Worm (Caenorhabditis elegans) whole organism, young adult: Measurements from ENCODE around the gene Y54G2A.41.
A peak's percentile ranks its signal among the peaks of the same experiment; 100 is the strongest.

Experiments used
- B0261.1 ChIP-seq: sonication (generic microtip); optimal IDR thresholded peaks from 2 replicates; lab custom pipeline; 2016; ENCODE audit warnings: mild to moderate bottlenecking, missing genetic modification characterization, moderate library complexity, missing compliant biosample characterization
- D2030.7 ChIP-seq: fragments of 200-800 bp; sonication (Bioruptor generic); IDR thresholded peaks from 2 replicates; pipeline ENCODE4 v1.3.6; 2022; ENCODE audit warnings: missing genetic modification reagents, missing genetic modification characterization, missing compliant biosample characterization
- F10E7.11 ChIP-seq: sonication (generic microtip); optimal IDR thresholded peaks from 2 replicates; lab custom pipeline; 2017; ENCODE audit warnings: mild to moderate bottlenecking, missing genetic modification characterization, moderate library complexity, missing compliant biosample characterization
- F22D6.2 ChIP-seq: sonication (generic microtip); optimal IDR thresholded peaks from 2 replicates; lab custom pipeline; 2016; ENCODE audit warnings: mild to moderate bottlenecking, missing genetic modification characterization, missing compliant biosample characterization
- F33H1.4 ChIP-seq: fragments of 200-800 bp; sonication (Bioruptor generic); IDR thresholded peaks from 2 replicates; pipeline ENCODE4 v1.3.6; 2022; ENCODE audit warnings: missing genetic modification reagents, missing genetic modification characterization, missing compliant biosample characterization
- F39B2.1 ChIP-seq: fragments of 200-800 bp; sonication (Bioruptor generic); IDR thresholded peaks from 2 replicates; pipeline ENCODE4 v1.3.6; 2022; ENCODE audit warnings: missing genetic modification reagents, missing genetic modification characterization, missing compliant biosample characterization
- F57C9.4 ChIP-seq: sonication (generic microtip); optimal IDR thresholded peaks from 2 replicates; lab custom pipeline; 2017; ENCODE audit warnings: mild to moderate bottlenecking, missing genetic modification characterization, missing compliant biosample characterization
- Y53F4B.3 ChIP-seq: fragments of 200-800 bp; sonication (Bioruptor generic); IDR thresholded peaks from 2 replicates; pipeline ENCODE4 v1.3.6; 2022; ENCODE audit warnings: missing genetic modification reagents, missing genetic modification characterization, missing compliant biosample characterization
- Y67H2A.10 ChIP-seq: fragments of 200-800 bp; sonication (Bioruptor generic); conservative IDR thresholded peaks from 2 replicates; pipeline ENCODE4 v1.3.6; 2022; ENCODE audit warnings: missing genetic modification reagents, missing genetic modification characterization, missing compliant biosample characterization
- ZK185.1 ChIP-seq: sonication (generic microtip); optimal IDR thresholded peaks from 2 replicates; lab custom pipeline; 2016; ENCODE audit warnings: mild to moderate bottlenecking, missing genetic modification characterization, missing compliant biosample characterization; ENCODE audit not compliant: poor library complexity, severe bottlenecking
- akir-1 ChIP-seq: fragments of 200-800 bp; sonication (Bioruptor generic); optimal IDR thresholded peaks from 2 replicates; lab custom pipeline; 2018; ENCODE audit warnings: mild to moderate bottlenecking, missing genetic modification characterization, moderate library complexity, missing compliant biosample characterization
- attf-6 ChIP-seq: fragments of 200-800 bp; sonication (Bioruptor generic); IDR thresholded peaks from 2 replicates; pipeline ENCODE4 v1.3.6; 2022; ENCODE audit warnings: missing genetic modification reagents, missing genetic modification characterization, missing compliant biosample characterization
- cebp-1 ChIP-seq, 2 experiments: fragments of 200-800 bp in 1 of 2; sonication (Bioruptor generic) in 1 of 2; sonication (generic microtip) in 1 of 2; IDR thresholded peaks in 1 of 2; optimal IDR thresholded peaks in 1 of 2; 2 replicates each; pipeline versions ENCODE4 v1.3.6 to Lab custom; 2017 to 2022; ENCODE audit warnings: missing compliant biosample characterization in 2 of 2, missing genetic modification characterization in 2 of 2, mild to moderate bottlenecking in 1 of 2, missing genetic modification reagents in 1 of 2, moderate library complexity in 1 of 2
- ceh-40 ChIP-seq: fragments of 200-800 bp; sonication (Bioruptor generic); IDR thresholded peaks from 2 replicates; pipeline ENCODE4 v1.3.6; 2022; ENCODE audit warnings: missing genetic modification characterization, missing compliant biosample characterization
- ceh-91 ChIP-seq: fragments of 200-800 bp; sonication (Bioruptor generic); IDR thresholded peaks from 2 replicates; pipeline ENCODE4 v1.3.6; 2022; ENCODE audit warnings: missing genetic modification reagents, missing genetic modification characterization, missing compliant biosample characterization
- chd-7 ChIP-seq: sonication (generic microtip); optimal IDR thresholded peaks from 2 replicates; lab custom pipeline; 2016; ENCODE audit warnings: mild to moderate bottlenecking, missing genetic modification characterization, moderate library complexity, missing compliant biosample characterization
- die-1 ChIP-seq: sonication (generic microtip); optimal IDR thresholded peaks from 2 replicates; lab custom pipeline; 2016; ENCODE audit warnings: missing genotype, mild to moderate bottlenecking, missing genetic modification characterization, missing compliant biosample characterization
- dox-1 ChIP-seq: fragments of 200-800 bp; sonication (Bioruptor generic); IDR thresholded peaks from 2 replicates; pipeline ENCODE4 v1.3.6; 2022; ENCODE audit warnings: missing genetic modification reagents, missing genetic modification characterization, missing compliant biosample characterization
- ekl-4 ChIP-seq: fragments of 200-800 bp; sonication (Bioruptor generic); IDR thresholded peaks from 2 replicates; pipeline ENCODE4 v1.3.6; 2022; ENCODE audit warnings: missing genetic modification reagents, missing genetic modification characterization, missing compliant biosample characterization
- hmg-1.2 ChIP-seq: fragments of 200-800 bp; sonication (Bioruptor generic); IDR thresholded peaks from 2 replicates; pipeline ENCODE4 v1.3.6; 2022; ENCODE audit warnings: missing genetic modification reagents, missing genetic modification characterization, missing compliant biosample characterization
- hsf-1 ChIP-seq: fragments of 200-800 bp; sonication (Bioruptor generic); IDR thresholded peaks from 2 replicates; pipeline ENCODE4 v1.3.6; 2022; ENCODE audit warnings: missing genetic modification reagents, missing genetic modification characterization, missing compliant biosample characterization
- lsy-27 ChIP-seq: sonication (generic microtip); optimal IDR thresholded peaks from 2 replicates; lab custom pipeline; 2017; ENCODE audit warnings: missing genetic modification characterization, mild to moderate bottlenecking, missing compliant biosample characterization, antibody characterized with exemption, missing genotype, borderline replicate concordance; ENCODE audit not compliant: insufficient read depth
- madf-10 ChIP-seq: sonication (generic microtip); optimal IDR thresholded peaks from 2 replicates; lab custom pipeline; 2016; ENCODE audit warnings: mild to moderate bottlenecking, missing genetic modification characterization, missing compliant biosample characterization
- nfyb-1 ChIP-seq: fragments of 200-800 bp; sonication (Bioruptor generic); IDR thresholded peaks from 2 replicates; pipeline ENCODE4 v1.3.6; 2022; ENCODE audit warnings: missing genetic modification reagents, missing genetic modification characterization, missing compliant biosample characterization
- nhr-80 ChIP-seq: sonication (generic microtip); optimal IDR thresholded peaks from 2 replicates; lab custom pipeline; 2016; ENCODE audit warnings: missing genetic modification characterization, missing compliant biosample characterization
- pbrm-1 ChIP-seq: fragments of 200-800 bp; sonication (Bioruptor generic); IDR thresholded peaks from 2 replicates; pipeline ENCODE4 v1.3.6; 2022; ENCODE audit warnings: missing genetic modification reagents, missing genetic modification characterization, missing compliant biosample characterization
- pha-4 ChIP-seq: fragments of 150-350 bp; sonication (generic microtip); optimal IDR thresholded peaks from 2 replicates; lab custom pipeline; 2014; ENCODE audit warnings: missing biosample characterization, missing genetic modification reagents, missing genetic modification characterization
- rpc-1 ChIP-seq, 2 experiments: fragments of 150-350 bp in 1 of 2; sonication (generic microtip) in 1 of 2; optimal IDR thresholded peaks; 2 replicates each; lab custom pipeline; 2014 to 2018; ENCODE audit warnings: missing biosample characterization in 1 of 2, missing genetic modification characterization in 1 of 2, missing genetic modification reagents in 1 of 2, missing genotype in 1 of 2
- sptf-2 ChIP-seq: fragments of 200-800 bp; sonication (Bioruptor generic); optimal IDR thresholded peaks from 2 replicates; lab custom pipeline; 2018; ENCODE audit warnings: mild to moderate bottlenecking, missing genetic modification characterization, missing compliant biosample characterization
- tbp1 ChIP-seq: fragments of 200-800 bp; sonication (Bioruptor generic); optimal IDR thresholded peaks from 2 replicates; lab custom pipeline; 2018; ENCODE audit warnings: mild to moderate bottlenecking, missing genetic modification characterization, missing compliant biosample characterization
- zim-3 ChIP-seq: sonication (generic microtip); optimal IDR thresholded peaks from 2 replicates; lab custom pipeline; 2017; ENCODE audit warnings: mild to moderate bottlenecking, missing genetic modification characterization, moderate library complexity, missing compliant biosample characterization
- ztf-22 ChIP-seq: fragments of 200-800 bp; sonication (Bioruptor generic); optimal IDR thresholded peaks from 2 replicates; lab custom pipeline; 2018; ENCODE audit warnings: mild to moderate bottlenecking, missing genetic modification characterization, moderate library complexity, missing compliant biosample characterization
- ztf-25 ChIP-seq: fragments of 200-800 bp; sonication (Bioruptor generic); IDR thresholded peaks from 2 replicates; pipeline ENCODE4 v1.3.6; 2022; ENCODE audit warnings: missing genetic modification reagents, missing genetic modification characterization, missing compliant biosample characterization
- ztf-3 ChIP-seq: fragments of 200-800 bp; sonication (Bioruptor generic); optimal IDR thresholded peaks from 2 replicates; lab custom pipeline; 2018; ENCODE audit warnings: mild to moderate bottlenecking, missing genetic modification characterization, missing compliant biosample characterization

The Y54G2A.41 gene

ce11 chrIV:2742470-2743044, 9.1 kb upstream of the Y54G2A.41 start, which contains the start of gene nhr-277:
Gene nhr-277 (plus strand): TSS chrIV:2742994.
- TF ChIP-seq cebp-1 (GFP tag; IDR thresholded peaks at IDR 0.05; lab: Robert Waterston, UW) (no peak), cebp-1 (tag; optimal IDR thresholded peaks at IDR 0.05; lab: Kevin White, UChicago) (no peak), hmg-1.2 (GFP tag; lab: Robert Waterston, UW) (peak; percentile 94)

- TF ChIP-seq die-1 (peak; percentile 3), F57C9.4 (tag; lab: Kevin White, UChicago) (no peak), ztf-3 (no peak), rpc-1 (optimal IDR thresholded peaks at IDR 0.05; lab: Kevin White, UChicago) (peak; percentile 35), rpc-1 (tag; optimal IDR thresholded peaks at IDR 0.05; lab: Kevin White, UChicago) (peak; percentile 70), ztf-22 (GFP tag; lab: Kevin White, UChicago) (no peak), tbp1 (peak; percentile 80), nhr-80 (tag; lab: Kevin White, UChicago) (no peak), B0261.1 (peak; percentile 40)
Measured at ce11 chrIV:2747385-2748007, 4.2 kb upstream of the Y54G2A.41 start.

DNA sequence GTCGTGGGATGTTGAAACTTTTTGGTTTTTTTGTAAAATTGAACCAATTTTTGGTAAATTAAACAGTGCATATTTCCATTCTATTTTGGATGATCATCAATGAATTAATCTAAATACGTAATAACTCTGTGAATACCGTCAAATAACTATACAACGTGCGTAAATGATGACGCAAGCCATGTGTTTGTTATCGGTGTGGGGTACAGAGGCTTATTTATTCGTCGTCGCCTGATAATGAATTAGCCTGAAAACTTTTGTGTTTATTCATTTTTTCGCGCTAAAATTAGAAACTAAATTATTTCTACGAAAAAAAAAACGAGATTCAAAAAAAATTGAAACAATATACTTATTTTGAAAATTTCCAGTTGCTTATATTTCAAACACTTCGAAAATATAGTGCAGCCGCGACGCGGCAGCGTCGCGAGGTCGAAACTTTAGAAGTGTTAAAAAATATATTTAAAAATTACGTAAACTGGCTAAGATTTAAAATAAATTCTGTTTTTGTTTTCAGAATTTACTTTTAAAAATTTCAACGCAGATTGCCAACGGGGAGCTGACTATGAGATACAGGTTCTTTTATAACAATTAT, 2.7 kb upstream of the Y54G2A.41 start:
- TF ChIP-seq zim-3, result no peak
- TF ChIP-seq hsf-1 (GFP tag; lab: Robert Waterston, UW), result no peak
- TF ChIP-seq chd-7 (tag; lab: Kevin White, UChicago), result no peak

DNA sequence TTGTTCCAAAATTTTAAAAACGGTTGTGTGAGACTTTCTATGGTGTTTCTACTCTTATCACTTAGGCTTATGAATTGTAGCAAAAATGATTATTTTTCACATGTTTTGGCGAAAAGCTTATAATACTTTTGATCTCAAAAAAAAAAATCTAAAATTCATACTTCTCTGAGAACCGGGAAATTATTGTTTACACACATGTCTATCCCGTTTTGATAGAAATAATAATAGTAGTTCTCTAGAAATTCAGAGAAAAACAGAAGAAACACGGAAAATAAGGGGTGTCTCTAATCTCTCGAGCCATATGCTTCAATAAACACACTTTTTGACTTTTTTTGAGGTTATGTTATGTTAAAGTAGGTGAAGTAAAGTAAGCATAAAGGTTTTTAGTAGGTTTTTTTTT, 1.1 kb upstream of the Y54G2A.41 start:
- TF ChIP-seq lsy-27 (tag; lab: Kevin White, UChicago) (no peak), F10E7.11 (tag; lab: Kevin White, UChicago) (no peak), madf-10 (tag; lab: Kevin White, UChicago) (no peak)

DNA sequence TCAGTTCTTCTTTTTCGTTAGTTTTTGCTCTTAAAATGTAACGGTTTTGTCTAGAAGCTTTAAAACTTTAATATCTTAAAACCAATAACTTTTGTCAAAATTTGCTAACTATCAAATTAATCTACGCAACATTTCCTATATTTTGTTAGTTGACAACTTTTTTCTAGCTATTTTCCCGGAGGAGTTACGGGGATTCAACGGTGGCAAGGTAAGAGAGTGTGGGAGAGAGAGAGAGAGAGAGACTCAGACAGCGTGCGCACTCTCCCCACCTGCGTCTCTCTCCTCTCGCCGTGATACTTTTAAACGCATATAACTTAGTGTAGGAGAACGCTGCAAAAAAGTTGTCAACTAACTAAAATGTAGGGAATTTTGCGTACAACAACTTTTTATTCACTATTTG, 1.9 kb downstream of the Y54G2A.41 start:
- TF ChIP-seq akir-1 (GFP tag; lab: Kevin White, UChicago) (no peak), ekl-4 (GFP tag; lab: Robert Waterston, UW) (no peak), lsy-27 (tag; lab: Kevin White, UChicago) (no peak), pha-4 (tag; lab: Kevin White, UChicago) (no peak), ztf-25 (GFP tag; lab: Robert Waterston, UW) (no peak), ZK185.1 (tag; lab: Kevin White, UChicago) (no peak), sptf-2 (GFP tag; lab: Kevin White, UChicago) (no peak), D2030.7 (GFP tag; lab: Robert Waterston, UW) (no peak), F22D6.2 (tag; lab: Kevin White, UChicago) (no peak), madf-10 (tag; lab: Kevin White, UChicago) (no peak)
- TF ChIP-seq, all 124 proteins: peak for 0

DNA sequence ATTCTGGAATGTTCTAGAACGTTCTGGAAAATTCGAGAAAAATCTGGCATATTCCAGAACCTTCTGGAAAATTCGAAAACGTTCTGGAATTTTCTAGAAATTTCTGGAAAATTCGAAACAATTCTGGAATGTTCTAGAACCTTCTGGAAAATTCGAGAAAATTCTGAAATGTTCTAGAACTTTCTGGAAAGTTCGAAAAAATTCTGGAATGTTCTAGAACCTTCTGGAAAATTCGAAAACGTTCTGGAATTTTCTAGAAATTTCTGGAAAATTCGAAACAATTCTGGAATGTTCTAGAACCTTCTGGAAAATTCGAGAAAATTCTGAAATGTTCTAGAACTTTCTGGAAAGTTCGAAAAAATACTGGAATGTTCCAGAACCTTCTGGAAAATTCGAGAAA, 3.2 kb downstream of the Y54G2A.41 start:
- peak; percentile 93 for TF ChIP-seq hsf-1 (GFP tag; lab: Robert Waterston, UW)

ce11 chrIV:2755472-2755871, 3.8 kb downstream of the Y54G2A.41 start:
- TF ChIP-seq hsf-1 (GFP tag; lab: Robert Waterston, UW), result peak; percentile 99
- peak; percentile 46; the same call in 1 of the 2 replicates for TF ChIP-seq F33H1.4 (GFP tag; lab: Robert Waterston, UW)
- peak; percentile 41; the same call in 1 of the 2 replicates for TF ChIP-seq pbrm-1 (GFP tag; lab: Robert Waterston, UW)
- TF ChIP-seq nfyb-1, result peak; percentile 64; the same call in 1 of the 2 replicates
- peak; percentile 32; the same call in 1 of the 2 replicates for TF ChIP-seq ceh-91 (GFP tag; lab: Robert Waterston, UW)
- peak; percentile 76 for TF ChIP-seq Y53F4B.3 (GFP tag; lab: Robert Waterston, UW)
- TF ChIP-seq ceh-40 (GFP tag; lab: Robert Waterston, UW), result peak; percentile 84
- TF ChIP-seq ekl-4 (GFP tag; lab: Robert Waterston, UW), result peak; percentile 90
- TF ChIP-seq dox-1, result peak; percentile 77
- TF ChIP-seq D2030.7 (GFP tag; lab: Robert Waterston, UW), result peak; percentile 72
- peak; percentile 32; the same call in 1 of the 2 replicates for TF ChIP-seq Y67H2A.10 (GFP tag; lab: Robert Waterston, UW)
- TF ChIP-seq F39B2.1 (GFP tag; lab: Robert Waterston, UW), result peak; percentile 89
- TF ChIP-seq attf-6, result 0 out of 2 replicates have a peak, but pooled peaks have one; percentile 32
